Fruit fly (Drosophila melanogaster): Measurements from ENCODE around the gene myo.

The myo gene

DNA sequence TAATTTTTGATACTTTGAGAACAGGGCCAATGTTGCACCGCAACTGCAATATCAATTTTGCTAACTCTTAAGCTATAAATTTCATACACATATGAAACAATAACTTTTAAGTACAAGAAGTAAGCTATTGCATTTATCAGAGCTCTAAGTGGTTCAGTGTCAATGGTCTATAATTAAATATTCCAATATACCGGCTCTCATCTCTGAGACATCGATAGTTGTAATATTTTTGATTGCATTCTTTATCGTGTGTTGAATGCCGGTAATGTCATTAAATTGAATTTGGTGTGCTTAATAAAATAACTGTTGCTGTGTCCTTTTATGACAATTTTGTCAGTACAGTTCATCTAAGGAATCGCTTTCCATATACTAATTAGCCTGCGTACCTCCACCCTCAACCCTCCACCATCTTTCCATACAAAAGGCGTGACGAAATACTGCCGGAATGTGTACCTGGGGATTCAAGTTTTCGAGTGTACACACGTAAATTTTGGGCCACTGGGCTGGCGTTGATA lies 24.9 kb downstream of the myo start, which contains the start of gene CG11360 (continued):
- no peak for TF ChIP-seq E2f1 (GFP tag; IDR thresholded peaks at IDR 0.05)
- no peak for TF ChIP-seq CG30431 (GFP tag; optimal IDR thresholded peaks at IDR 0.05)
- TF ChIP-seq amos (GFP tag; IDR thresholded peaks at IDR 0.05; ENCODE audit: partially characterized antibody) = no peak; the same call in 1 of the 2 replicates
- peak; percentile 17 for TF ChIP-seq CG1602 (GFP tag; optimal IDR thresholded peaks at IDR 0.05)
- TF ChIP-seq unc-4 (GFP tag; IDR thresholded peaks at IDR 0.05; ENCODE audit: partially characterized antibody) = peak; percentile 30; the same call in 1 of the 2 replicates
- TF ChIP-seq CG11398 (GFP tag; optimal IDR thresholded peaks at IDR 0.05) = no peak
- TF ChIP-seq HLHmδ (GFP tag; optimal IDR thresholded peaks at IDR 0.05) = no peak
- peak; percentile 25 for TF ChIP-seq CG2712 (tag; optimal IDR thresholded peaks at IDR 0.05)
- TF ChIP-seq nerfin-1 (tag; optimal IDR thresholded peaks at IDR 0.05) = peak; percentile 99
- TF ChIP-seq Dbx (GFP tag; IDR thresholded peaks at IDR 0.05) = no peak
- TF ChIP-seq stwl (tag; optimal IDR thresholded peaks at IDR 0.05) = peak; percentile 11
- peak; percentile 41; the same call in 1 of the 4 replicates for TF ChIP-seq Dll (GFP tag; IDR thresholded peaks at IDR 0.05; ENCODE audit: partially characterized antibody)
- no peak for TF ChIP-seq CG17186 (GFP tag; optimal IDR thresholded peaks at IDR 0.05)
- peak; percentile 32 for TF ChIP-seq gem (tag; optimal IDR thresholded peaks at IDR 0.05)
- no peak for TF ChIP-seq oc (tag; optimal IDR thresholded peaks at IDR 0.05)
- TF ChIP-seq Drgx (GFP tag; IDR thresholded peaks at IDR 0.05) = no peak
- TF ChIP-seq ase (GFP tag; IDR thresholded peaks at IDR 0.05) = no peak
- TF ChIP-seq ssp (GFP tag; IDR thresholded peaks at IDR 0.05) = peak; percentile 98
- no peak for TF ChIP-seq Adf1 (GFP tag; IDR thresholded peaks at IDR 0.05)
- no peak for TF ChIP-seq da (GFP tag; optimal IDR thresholded peaks at IDR 0.05)
- TF ChIP-seq CG12659 (GFP tag; optimal IDR thresholded peaks at IDR 0.05) = peak; percentile 31
- TF ChIP-seq MBD-R2 (GFP tag; IDR thresholded peaks at IDR 0.05) = peak; percentile 44; the same call in 1 of the 2 replicates
- TF ChIP-seq Scr (GFP tag; IDR thresholded peaks at IDR 0.05; ENCODE audit: partially characterized antibody) = peak; percentile 59
- TF ChIP-seq fd3F (GFP tag; optimal IDR thresholded peaks at IDR 0.05) = no peak
- no peak for TF ChIP-seq fd96Cb (tag; optimal IDR thresholded peaks at IDR 0.05)
- TF ChIP-seq HLH54F (GFP tag; optimal IDR thresholded peaks at IDR 0.05) = no peak
- peak; percentile 11 for TF ChIP-seq dm (GFP tag; optimal IDR thresholded peaks at IDR 0.05)
- no peak for TF ChIP-seq Hmr (GFP tag; optimal IDR thresholded peaks at IDR 0.05)
- no peak for TF ChIP-seq Nf-YA (GFP tag; IDR thresholded peaks at IDR 0.05)
- 0 out of 3 replicates have a peak, but pooled peaks have one; percentile 38 for TF ChIP-seq CG17361 (GFP tag; IDR thresholded peaks at IDR 0.05)
- peak; percentile 1 for TF ChIP-seq ERR (GFP tag; optimal IDR thresholded peaks at IDR 0.05)
- TF ChIP-seq zfh2 (GFP tag; optimal IDR thresholded peaks at IDR 0.05) = no peak
- no peak for TF ChIP-seq CG11560 (tag; IDR thresholded peaks at IDR 0.05)
- TF ChIP-seq CG2202 (tag; optimal IDR thresholded peaks at IDR 0.05) = no peak
- TF ChIP-seq esg (GFP tag; conservative IDR thresholded peaks at IDR 0.05) = no peak
- peak; percentile 43; the same call in 1 of the 2 replicates for TF ChIP-seq inv (GFP tag; IDR thresholded peaks at IDR 0.05; ENCODE audit: partially characterized antibody)
- no peak for TF ChIP-seq CG31224 (GFP tag; IDR thresholded peaks at IDR 0.05)
- no peak for TF ChIP-seq tll (GFP tag; optimal IDR thresholded peaks at IDR 0.05)
- TF ChIP-seq CG2116 (GFP tag; optimal IDR thresholded peaks at IDR 0.05) = peak; percentile 31
- TF ChIP-seq row (GFP tag; IDR thresholded peaks at IDR 0.05) = peak; percentile 83
- no peak for TF ChIP-seq disco-r (GFP tag; optimal IDR thresholded peaks at IDR 0.05)
- TF ChIP-seq trh (GFP tag; optimal IDR thresholded peaks at IDR 0.05) = no peak
- TF ChIP-seq CG10267 (tag; optimal IDR thresholded peaks at IDR 0.05) = peak; percentile 4
- TF ChIP-seq Taf1 (GFP tag; IDR thresholded peaks at IDR 0.05) = no peak
- TF ChIP-seq Mad (GFP tag; optimal IDR thresholded peaks at IDR 0.05) = no peak
- peak; percentile 79 for TF ChIP-seq MESR4 (GFP tag; optimal IDR thresholded peaks at IDR 0.05)
- no peak for TF ChIP-seq croc (GFP tag; conservative IDR thresholded peaks at IDR 0.05)
- TF ChIP-seq cwo (GFP tag; optimal IDR thresholded peaks at IDR 0.05) = no peak
- no peak for TF ChIP-seq CG9797 (GFP tag; optimal IDR thresholded peaks at IDR 0.05)
- peak; percentile 39 for TF ChIP-seq CG12769 (tag; optimal IDR thresholded peaks at IDR 0.05)
